Fruit fly (Drosophila melanogaster): ENCODE results near the gene CG42359.

The CG42359 gene

DNA sequence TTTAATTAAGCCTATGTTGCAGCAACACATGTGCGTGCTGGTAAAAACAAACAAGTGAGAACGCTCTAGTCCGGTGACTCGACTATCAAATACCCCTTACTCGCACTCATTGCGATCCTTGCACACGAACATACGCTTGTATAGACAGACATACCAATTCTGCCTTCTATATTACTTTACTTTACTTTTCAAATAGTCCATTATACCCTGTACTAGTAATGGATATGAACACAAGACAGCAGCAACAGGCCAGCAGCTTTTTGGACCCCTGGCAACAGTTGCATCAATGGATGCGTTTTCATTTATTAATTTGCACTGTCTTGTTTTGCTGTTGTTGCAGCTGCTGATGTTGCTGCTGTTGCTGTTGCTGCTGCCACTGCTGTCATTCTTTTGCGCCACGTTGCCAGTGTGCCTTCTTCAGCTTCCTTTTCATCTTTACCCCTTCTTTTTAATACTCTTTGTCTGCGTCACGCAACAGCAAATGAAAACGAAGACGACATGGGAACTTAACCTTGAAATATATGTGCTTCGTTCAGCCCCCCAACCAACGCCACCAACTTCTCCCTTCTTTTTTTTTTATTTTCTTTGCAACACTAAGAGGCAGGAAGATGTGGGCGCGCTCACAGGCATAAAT lies 43.5 kb downstream of the CG42359 start (continued):
- peak; percentile 97 for TF ChIP-seq Eip78C (GFP tag)
- TF ChIP-seq CG1621 (tag; optimal IDR thresholded peaks at IDR 0.05) = peak; percentile 89
- TF ChIP-seq CG6854 (GFP tag; optimal IDR thresholded peaks at IDR 0.05) = peak; percentile 63
- peak; percentile 84 for TF ChIP-seq topi (GFP tag; optimal IDR thresholded peaks at IDR 0.05)
- peak; percentile 90 for TF ChIP-seq Met (GFP tag; optimal IDR thresholded peaks at IDR 0.05)
- TF ChIP-seq Sox102F (GFP tag; optimal IDR thresholded peaks at IDR 0.05) = peak; percentile 87
- peak; percentile 79 for TF ChIP-seq Ets21C (GFP tag; optimal IDR thresholded peaks at IDR 0.05)
- peak; percentile 88 for TF ChIP-seq lz (GFP tag; optimal IDR thresholded peaks at IDR 0.05)
- peak; percentile 90 for TF ChIP-seq dsx (GFP tag; optimal IDR thresholded peaks at IDR 0.05; ENCODE audit: poor library complexity, severe bottlenecking)
- TF ChIP-seq CG32006 (GFP tag; optimal IDR thresholded peaks at IDR 0.05) = peak; percentile 77
- peak; percentile 82 for TF ChIP-seq net (GFP tag; optimal IDR thresholded peaks at IDR 0.05)
- TF ChIP-seq eg (GFP tag; IDR thresholded peaks at IDR 0.05) = peak; percentile 93
- peak; percentile 88 for TF ChIP-seq Sox14 (GFP tag; optimal IDR thresholded peaks at IDR 0.05)
- TF ChIP-seq Gug (GFP tag; IDR thresholded peaks at IDR 0.05) = peak; percentile 83
- TF ChIP-seq Hr4 (GFP tag; optimal IDR thresholded peaks at IDR 0.05) = peak; percentile 81
- TF ChIP-seq CG3919 (GFP tag; optimal IDR thresholded peaks at IDR 0.05) = peak; percentile 89
- peak; percentile 26 for TF ChIP-seq fd85E (GFP tag; optimal IDR thresholded peaks at IDR 0.05)
- TF ChIP-seq pdm3 (GFP tag; optimal IDR thresholded peaks at IDR 0.05) = peak; percentile 90
- TF ChIP-seq ss (GFP tag; optimal IDR thresholded peaks at IDR 0.05) = peak; percentile 80 to 98
- TF ChIP-seq CG6792 (GFP tag; optimal IDR thresholded peaks at IDR 0.05) = peak; percentile 89
- peak; percentile 64 for TF ChIP-seq dac (GFP tag; optimal IDR thresholded peaks at IDR 0.05)
- peak; percentile 41 to 76 for TF ChIP-seq salr (GFP tag; optimal IDR thresholded peaks at IDR 0.05)
- TF ChIP-seq Ets96B (tag; optimal IDR thresholded peaks at IDR 0.05) = peak; percentile 87
- peak; percentile 82 for TF ChIP-seq CG8319 (GFP tag; optimal IDR thresholded peaks at IDR 0.05)
- TF ChIP-seq vri (GFP tag; optimal IDR thresholded peaks at IDR 0.05) = peak; percentile 79
- peak; percentile 90 for TF ChIP-seq CG10631 (GFP tag; optimal IDR thresholded peaks at IDR 0.05)
- TF ChIP-seq CG8119 (GFP tag; IDR thresholded peaks at IDR 0.05) = peak; percentile 89
- TF ChIP-seq CG31627 (GFP tag; optimal IDR thresholded peaks at IDR 0.05) = peak; percentile 87
- TF ChIP-seq esn (GFP tag; optimal IDR thresholded peaks at IDR 0.05) = peak; percentile 91
- peak; percentile 85 for TF ChIP-seq achi (GFP tag; optimal IDR thresholded peaks at IDR 0.05)
- peak; percentile 83 for TF ChIP-seq CG34406 (GFP tag; optimal IDR thresholded peaks at IDR 0.05)
- TF ChIP-seq spab (GFP tag; optimal IDR thresholded peaks at IDR 0.05) = peak; percentile 80

DNA sequence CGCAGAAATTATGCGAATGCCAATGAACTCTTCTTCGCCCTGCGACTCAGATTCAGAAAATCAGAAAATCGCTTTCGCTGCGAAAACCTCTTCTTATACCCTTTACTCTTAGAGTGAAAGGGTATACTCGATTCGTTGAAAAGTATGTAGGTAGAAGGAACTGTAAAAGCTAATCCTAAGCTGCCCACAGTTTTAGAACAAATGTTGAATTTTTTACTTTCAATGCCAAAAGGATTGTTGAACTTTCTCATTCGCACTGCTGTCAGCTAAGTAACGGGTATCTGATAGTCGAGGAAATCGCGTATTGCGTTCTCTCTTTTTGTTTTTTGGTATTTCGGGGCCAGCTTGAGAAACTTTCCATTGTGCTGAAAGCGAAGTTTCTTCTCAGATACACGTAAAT lies 48.3 kb downstream of the CG42359 start:
- TF ChIP-seq lz (GFP tag; optimal IDR thresholded peaks at IDR 0.05) = peak; percentile 61
- TF ChIP-seq Sox15 (GFP tag; optimal IDR thresholded peaks at IDR 0.05) = peak; percentile 40
- TF ChIP-seq cyc (GFP tag; optimal IDR thresholded peaks at IDR 0.05) = peak; percentile 61
- peak; percentile 3 for TF ChIP-seq Blimp-1 (GFP tag; optimal IDR thresholded peaks at IDR 0.05)
- peak; percentile 30 for TF ChIP-seq CG4318 (GFP tag; optimal IDR thresholded peaks at IDR 0.05)
- peak; percentile 60 for TF ChIP-seq OdsH (GFP tag; optimal IDR thresholded peaks at IDR 0.05)
- no peak for TF ChIP-seq CG6854 (GFP tag; optimal IDR thresholded peaks at IDR 0.05)
- TF ChIP-seq esn (GFP tag; optimal IDR thresholded peaks at IDR 0.05) = peak; percentile 77
- TF ChIP-seq fd85E (GFP tag; optimal IDR thresholded peaks at IDR 0.05) = no peak
- TF ChIP-seq CG6808 (GFP tag; optimal IDR thresholded peaks at IDR 0.05) = no peak
- peak; percentile 49 for TF ChIP-seq CG11902 (GFP tag; optimal IDR thresholded peaks at IDR 0.05)
- TF ChIP-seq pdm3 (GFP tag; optimal IDR thresholded peaks at IDR 0.05) = peak; percentile 68
- no peak for TF ChIP-seq CG6163 (GFP tag; IDR thresholded peaks at IDR 0.05)
- TF ChIP-seq fd59A (GFP tag; optimal IDR thresholded peaks at IDR 0.05) = no peak
- TF ChIP-seq CG8632 (GFP tag; optimal IDR thresholded peaks at IDR 0.05) = peak; percentile 34
- no peak for TF ChIP-seq CG16779 (tag; optimal IDR thresholded peaks at IDR 0.05)
- no peak for TF ChIP-seq CG3032 (tag; optimal IDR thresholded peaks at IDR 0.05)
- TF ChIP-seq Eip75B (GFP tag; optimal IDR thresholded peaks at IDR 0.05) = peak; percentile 56
- no peak for TF ChIP-seq Lpt (GFP tag; optimal IDR thresholded peaks at IDR 0.05)
- peak; percentile 85 for TF ChIP-seq svp (GFP tag)
- TF ChIP-seq dac (GFP tag; optimal IDR thresholded peaks at IDR 0.05) = no peak
- peak; percentile 49 for TF ChIP-seq CG3919 (GFP tag; optimal IDR thresholded peaks at IDR 0.05)
- no peak for TF ChIP-seq spab (GFP tag; optimal IDR thresholded peaks at IDR 0.05)
- peak; percentile 56 for TF ChIP-seq Ets21C (GFP tag; optimal IDR thresholded peaks at IDR 0.05)
- no peak for TF ChIP-seq CG1621 (tag; optimal IDR thresholded peaks at IDR 0.05)
- TF ChIP-seq topi (GFP tag; optimal IDR thresholded peaks at IDR 0.05) = peak; percentile 64
- peak; percentile 47 for TF ChIP-seq CG6792 (GFP tag; optimal IDR thresholded peaks at IDR 0.05)
- TF ChIP-seq CG32006 (GFP tag; optimal IDR thresholded peaks at IDR 0.05) = peak; percentile 58
- no peak for TF ChIP-seq CG9139 (GFP tag; optimal IDR thresholded peaks at IDR 0.05)
- TF ChIP-seq eg (GFP tag; IDR thresholded peaks at IDR 0.05) = no peak
- peak; percentile 38 for TF ChIP-seq achi (GFP tag; optimal IDR thresholded peaks at IDR 0.05)
- TF ChIP-seq Gug (GFP tag; IDR thresholded peaks at IDR 0.05) = no peak
